Fruit fly (Drosophila melanogaster): ENCODE measurements around the gene CG5645.
A peak's percentile ranks its signal among the peaks of the same experiment; 100 is the strongest.

CG5645 gene

DNA sequence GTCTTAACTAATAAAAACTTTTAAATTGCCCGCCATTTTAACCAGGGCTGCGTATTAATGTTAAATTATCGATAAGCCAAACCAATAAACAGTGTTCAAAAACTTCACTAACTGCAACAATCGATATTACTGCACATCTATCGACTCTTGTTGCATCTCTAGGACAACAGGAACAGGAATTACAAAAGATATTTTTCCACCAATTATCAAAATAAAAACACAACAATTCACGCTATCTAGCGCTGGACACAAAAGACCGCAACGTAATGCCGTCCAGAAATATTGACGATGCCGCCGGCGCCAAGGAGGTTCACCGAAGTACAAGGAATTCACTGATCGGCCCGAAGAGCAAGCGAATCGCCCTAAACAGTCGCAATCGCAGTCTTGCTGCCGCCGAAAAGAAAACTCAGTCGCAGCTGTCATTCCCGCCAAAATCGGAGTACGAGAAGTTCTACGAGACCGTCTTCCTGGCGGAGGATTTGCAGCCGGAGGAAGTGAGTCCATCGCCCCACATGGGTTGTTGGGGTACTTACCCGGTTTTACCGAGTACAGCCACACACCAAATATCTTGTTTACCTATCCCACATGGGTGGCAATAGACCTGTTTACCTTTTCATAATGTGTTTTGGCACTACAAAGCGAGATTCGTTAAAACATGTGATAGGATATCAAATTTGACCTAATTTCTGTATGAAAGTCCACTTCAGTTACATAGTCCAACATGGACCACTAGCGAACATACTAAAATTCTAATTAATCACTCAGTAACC lies 20.4 kb downstream of the CG5645 start, which contains the start of gene vers (continued):
- TF ChIP-seq Deaf1 (tag; optimal IDR thresholded peaks at IDR 0.05), result no peak
- TF ChIP-seq ase (GFP tag; IDR thresholded peaks at IDR 0.05), result no peak
- no peak for TF ChIP-seq h (optimal IDR thresholded peaks at IDR 0.05)
- TF ChIP-seq lov (optimal IDR thresholded peaks at IDR 0.05), result no peak
- no peak for TF ChIP-seq lov (GFP tag; IDR thresholded peaks at IDR 0.05)
- no peak for TF ChIP-seq bab2 (GFP tag; optimal IDR thresholded peaks at IDR 0.05)
- peak; percentile 88 for TF ChIP-seq Med (GFP tag)
- TF ChIP-seq MTF-1 (GFP tag; optimal IDR thresholded peaks at IDR 0.05; ENCODE audit: borderline replicate concordance), result no peak
- TF ChIP-seq CG7987 (GFP tag; optimal IDR thresholded peaks at IDR 0.05), result no peak
- no peak for TF ChIP-seq CG17802 (tag; optimal IDR thresholded peaks at IDR 0.05)
- TF ChIP-seq CG31441 (GFP tag; IDR thresholded peaks at IDR 0.05), result no peak
- TF ChIP-seq org-1 (GFP tag; optimal IDR thresholded peaks at IDR 0.05), result no peak
- TF ChIP-seq inv (GFP tag; IDR thresholded peaks at IDR 0.05; ENCODE audit: partially characterized antibody), result peak; percentile 90
- no peak for TF ChIP-seq tap (tag; optimal IDR thresholded peaks at IDR 0.05)
- peak; percentile 13 for TF ChIP-seq dm (GFP tag; optimal IDR thresholded peaks at IDR 0.05)
- TF ChIP-seq vvl (GFP tag; IDR thresholded peaks at IDR 0.05), result peak; percentile 30
- TF ChIP-seq sim (GFP tag; IDR thresholded peaks at IDR 0.05), result no peak
- TF ChIP-seq Hsf (GFP tag; optimal IDR thresholded peaks at IDR 0.05), result no peak
- peak; percentile 95 for TF ChIP-seq Bgb (GFP tag; IDR thresholded peaks at IDR 0.05; ENCODE audit: partially characterized antibody)

DNA sequence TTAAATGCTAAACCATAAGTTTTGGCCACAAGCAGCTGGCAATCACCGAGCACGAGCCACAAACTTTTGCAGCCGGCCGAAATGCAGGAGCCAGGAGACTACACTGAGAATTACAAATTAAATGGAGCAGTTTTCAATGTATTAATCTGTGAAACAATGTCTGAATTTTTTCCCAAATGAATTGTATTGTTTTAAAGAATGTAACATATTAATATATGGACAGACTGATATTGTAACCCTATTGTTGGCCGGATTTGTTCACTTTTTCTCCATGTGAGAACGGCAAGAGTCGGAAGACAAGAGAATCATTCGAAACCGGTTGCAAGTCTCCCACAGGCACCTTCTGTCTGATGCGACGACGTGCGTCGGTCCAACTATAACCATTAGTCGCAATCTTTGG lies 21.4 kb downstream of the CG5645 start:
- peak; percentile 90 for TF ChIP-seq corto (GFP tag; optimal IDR thresholded peaks at IDR 0.05)
- TF ChIP-seq Drgx (GFP tag; IDR thresholded peaks at IDR 0.05), result peak; percentile 65
- TF ChIP-seq bsh (GFP tag; optimal IDR thresholded peaks at IDR 0.05), result peak in 1 of 2 experiments; percentile 81
- TF ChIP-seq sens (GFP tag), result peak; percentile 66
- peak; percentile 78 for TF ChIP-seq nom (GFP tag; optimal IDR thresholded peaks at IDR 0.05)
- peak; percentile 91 for TF ChIP-seq lbe (GFP tag; optimal IDR thresholded peaks at IDR 0.05)
- TF ChIP-seq E2f2 (GFP tag; IDR thresholded peaks at IDR 0.05), result no peak
- no peak for TF ChIP-seq dysf (GFP tag; IDR thresholded peaks at IDR 0.05)

dm6 chr3L:12114188-12114587 lies 22.3 kb downstream of the CG5645 start:
- no peak for TF ChIP-seq CG7556 (GFP tag; optimal IDR thresholded peaks at IDR 0.05)
- TF ChIP-seq crp (GFP tag; optimal IDR thresholded peaks at IDR 0.05), result no peak
- peak in 1 of 2 experiments; percentile 37 for TF ChIP-seq bsh (GFP tag; optimal IDR thresholded peaks at IDR 0.05)
- TF ChIP-seq E2f1 (GFP tag; IDR thresholded peaks at IDR 0.05), result peak; percentile 12; the same call in 1 of the 2 replicates
- peak; percentile 44; the same call in 1 of the 2 replicates for TF ChIP-seq Xrp1 (GFP tag; IDR thresholded peaks at IDR 0.05)
- no peak for TF ChIP-seq B-H1 (GFP tag; IDR thresholded peaks at IDR 0.05)
- TF ChIP-seq E2f2 (GFP tag; IDR thresholded peaks at IDR 0.05), result 0 out of 2 replicates have a peak, but pooled peaks have one; percentile 29
- no peak for TF ChIP-seq pan (optimal IDR thresholded peaks at IDR 0.05)
- peak in 1 of 2 experiments; percentile 38 for TF ChIP-seq pan (GFP tag; optimal IDR thresholded peaks at IDR 0.05 in 1 of 2, IDR thresholded peaks at IDR 0.05 in 1 of 2)
- peak; percentile 22; the same call in 1 of the 2 replicates for TF ChIP-seq sisA (GFP tag; IDR thresholded peaks at IDR 0.05)
- peak; percentile 25 for TF ChIP-seq phol (tag; optimal IDR thresholded peaks at IDR 0.05)
- peak; percentile 30; the same call in 1 of the 3 replicates for TF ChIP-seq tgo (GFP tag; IDR thresholded peaks at IDR 0.05)
- TF ChIP-seq CG8388 (GFP tag; optimal IDR thresholded peaks at IDR 0.05), result peak; percentile 9
- no peak for TF ChIP-seq ro (GFP tag; IDR thresholded peaks at IDR 0.05)
- TF ChIP-seq Sox100B (GFP tag; optimal IDR thresholded peaks at IDR 0.05), result peak; percentile 40
- TF ChIP-seq Ets97D (GFP tag; optimal IDR thresholded peaks at IDR 0.05), result no peak
- TF ChIP-seq CG4820 (GFP tag; optimal IDR thresholded peaks at IDR 0.05), result peak; percentile 40
- no peak for TF ChIP-seq CG15514 (GFP tag; optimal IDR thresholded peaks at IDR 0.05)
- TF ChIP-seq HLH3B (GFP tag; IDR thresholded peaks at IDR 0.05), result peak; percentile 20; the same call in 1 of the 2 replicates
- TF ChIP-seq CG18262 (tag; optimal IDR thresholded peaks at IDR 0.05), result peak; percentile 19
- no peak for TF ChIP-seq eve (GFP tag; optimal IDR thresholded peaks at IDR 0.05)
- peak; percentile 12 for TF ChIP-seq CG17829 (tag; optimal IDR thresholded peaks at IDR 0.05)
- no peak for TF ChIP-seq Hr39 (optimal IDR thresholded peaks at IDR 0.05)
- 0 out of 2 replicates have a peak, but pooled peaks have one; percentile 25 for TF ChIP-seq Ptx1 (GFP tag; IDR thresholded peaks at IDR 0.05)
